Worm (Caenorhabditis elegans) whole organism, midembryonic: Measurements from ENCODE around the gene zyx-1.
A peak's percentile ranks its signal among the peaks of the same experiment; 100 is the strongest.
"Not testable (repeated sequence)": the region's sequence is repeated elsewhere in the genome, so short reads cannot be mapped to it uniquely, and the experiment has no call there.

ENCODE experiments used
- T22C8.4 ChIP-seq: fragments of 200-800 bp; sonication (Bioruptor generic); IDR thresholded peaks from 2 replicates; pipeline ENCODE4 v1.3.6; 2022; ENCODE audit warnings: missing genetic modification characterization, missing compliant biosample characterization
- cog-1 ChIP-seq: sonication (generic microtip); optimal IDR thresholded peaks from 2 replicates; lab custom pipeline; 2016; ENCODE audit warnings: missing genetic modification characterization, missing compliant biosample characterization
- flt-1 ChIP-seq: fragments of 200-800 bp; sonication (Bioruptor generic); IDR thresholded peaks from 2 replicates; pipeline ENCODE4 v1.3.6; 2022; ENCODE audit warnings: missing genetic modification characterization, missing compliant biosample characterization
- klf-2 ChIP-seq: fragments of 200-800 bp; sonication (Bioruptor generic); conservative IDR thresholded peaks from 2 replicates; pipeline ENCODE4 v1.3.6; 2022; ENCODE audit warnings: missing genetic modification reagents, missing genetic modification characterization, missing compliant biosample characterization
- med-1 ChIP-seq: sonication (generic microtip); optimal IDR thresholded peaks from 2 replicates; lab custom pipeline; 2017; ENCODE audit warnings: missing genetic modification characterization, mild to moderate bottlenecking, missing compliant biosample characterization, antibody characterized with exemption, missing genetic modification reagents; ENCODE audit not compliant: insufficient read depth
- ref-1 ChIP-seq: fragments of 200-800 bp; sonication (Bioruptor generic); conservative IDR thresholded peaks from 2 replicates; pipeline ENCODE4 v1.3.6; 2022; ENCODE audit warnings: missing genetic modification reagents, missing genetic modification characterization, missing compliant biosample characterization
- tab-1 ChIP-seq: fragments of 200-800 bp; sonication (Bioruptor generic); IDR thresholded peaks from 2 replicates; pipeline ENCODE4 v1.3.6; 2022; ENCODE audit warnings: missing genetic modification characterization, missing compliant biosample characterization
- ztf-23 ChIP-seq: fragments of 200-800 bp; sonication (Bioruptor generic); IDR thresholded peaks from 2 replicates; pipeline ENCODE4 v1.3.6; 2022; ENCODE audit warnings: missing genetic modification reagents, missing genetic modification characterization, missing compliant biosample characterization
- ztf-29 ChIP-seq: fragments of 200-800 bp; sonication (Bioruptor generic); IDR thresholded peaks from 2 replicates; pipeline ENCODE4 v1.3.6; 2022; ENCODE audit warnings: missing genetic modification reagents, missing genetic modification characterization, missing compliant biosample characterization

The zyx-1 gene

ce11 chrII:13059196-13059595 lies 2.5 kb downstream of the zyx-1 start:
- TF ChIP-seq ztf-23 (GFP tag; lab: Robert Waterston, UW), result no peak
- TF ChIP-seq ref-1 (GFP tag; lab: Robert Waterston, UW), result no peak
- TF ChIP-seq cog-1 (tag; lab: Kevin White, UChicago), result no peak
- TF ChIP-seq klf-2 (GFP tag; lab: Robert Waterston, UW), result no peak
- TF ChIP-seq T22C8.4 (GFP tag; lab: Robert Waterston, UW), result no peak
- no peak for TF ChIP-seq med-1 (GFP tag; lab: Kevin White, UChicago)
- TF ChIP-seq flt-1 (GFP tag; lab: Robert Waterston, UW), result no peak
- no peak for TF ChIP-seq ztf-29 (GFP tag; lab: Robert Waterston, UW)
- TF ChIP-seq tab-1 (GFP tag; lab: Robert Waterston, UW), result no peak

- TF ChIP-seq klf-2 (GFP tag; lab: Robert Waterston, UW) (no peak), ref-1 (GFP tag; lab: Robert Waterston, UW) (no peak)
Measured at ce11 chrII:13065251-13065650, 8.5 kb downstream of the zyx-1 start.

- TF ChIP-seq ref-1 (GFP tag; lab: Robert Waterston, UW) (no peak), ztf-23 (GFP tag; lab: Robert Waterston, UW) (no peak), flt-1 (GFP tag; lab: Robert Waterston, UW) (no peak), klf-2 (GFP tag; lab: Robert Waterston, UW) (no peak), med-1 (GFP tag; lab: Kevin White, UChicago) (no peak), tab-1 (GFP tag; lab: Robert Waterston, UW) (0 out of 2 replicates have a peak, but pooled peaks have one; percentile 21), cog-1 (tag; lab: Kevin White, UChicago) (no peak)
Measured at ce11 chrII:13066777-13067290, 10.1 kb downstream of the zyx-1 start.

ce11 chrII:13073102-13073501 lies 16.4 kb downstream of the zyx-1 start, which contains the start of gene F42G4.5:
F42G4.5 (plus strand) TSS chrII:13073480.
- TF ChIP-seq ztf-29 (GFP tag; lab: Robert Waterston, UW) (no peak), cog-1 (tag; lab: Kevin White, UChicago) (no peak)

- TF ChIP-seq T22C8.4 (GFP tag; lab: Robert Waterston, UW) (no peak), ztf-23 (GFP tag; lab: Robert Waterston, UW) (no peak), med-1 (GFP tag; lab: Kevin White, UChicago) (no peak), tab-1 (GFP tag; lab: Robert Waterston, UW) (no peak), klf-2 (GFP tag; lab: Robert Waterston, UW) (no peak), ref-1 (GFP tag; lab: Robert Waterston, UW) (no peak), ztf-29 (GFP tag; lab: Robert Waterston, UW) (no peak), flt-1 (GFP tag; lab: Robert Waterston, UW) (no peak), cog-1 (tag; lab: Kevin White, UChicago) (no peak)
Measured at ce11 chrII:13073742-13074141, 17.0 kb downstream of the zyx-1 start.

- TF ChIP-seq flt-1 (GFP tag; lab: Robert Waterston, UW) (no peak), cog-1 (tag; lab: Kevin White, UChicago) (no peak), ref-1 (GFP tag; lab: Robert Waterston, UW) (no peak), klf-2 (GFP tag; lab: Robert Waterston, UW) (no peak), med-1 (GFP tag; lab: Kevin White, UChicago) (no peak), ztf-29 (GFP tag; lab: Robert Waterston, UW) (no peak), tab-1 (GFP tag; lab: Robert Waterston, UW) (no peak), ztf-23 (GFP tag; lab: Robert Waterston, UW) (no peak), T22C8.4 (GFP tag; lab: Robert Waterston, UW) (no peak)
Measured at ce11 chrII:13076301-13076916, 19.7 kb downstream of the zyx-1 start.

- TF ChIP-seq ztf-23 (GFP tag; lab: Robert Waterston, UW), result no peak
- TF ChIP-seq ref-1 (GFP tag; lab: Robert Waterston, UW), result no peak
- no peak for TF ChIP-seq flt-1 (GFP tag; lab: Robert Waterston, UW)
- no peak for TF ChIP-seq cog-1 (tag; lab: Kevin White, UChicago)
- no peak for TF ChIP-seq klf-2 (GFP tag; lab: Robert Waterston, UW)
- TF ChIP-seq T22C8.4 (GFP tag; lab: Robert Waterston, UW), result no peak
- TF ChIP-seq tab-1 (GFP tag; lab: Robert Waterston, UW), result no peak
Measured at ce11 chrII:13077746-13078145, 21.0 kb downstream of the zyx-1 start.

ce11 chrII:13078848-13079428 lies 22.2 kb downstream of the zyx-1 start, which contains the start of gene F42G4.6:
F42G4.6 (plus strand) TSS chrII:13079378.
- TF ChIP-seq T22C8.4 (GFP tag; lab: Robert Waterston, UW), result no peak
- TF ChIP-seq ztf-29 (GFP tag; lab: Robert Waterston, UW), result no peak
- no peak for TF ChIP-seq cog-1 (tag; lab: Kevin White, UChicago)
- no peak for TF ChIP-seq ztf-23 (GFP tag; lab: Robert Waterston, UW)
- TF ChIP-seq ref-1 (GFP tag; lab: Robert Waterston, UW), result no peak
- no peak for TF ChIP-seq flt-1 (GFP tag; lab: Robert Waterston, UW)
- TF ChIP-seq klf-2 (GFP tag; lab: Robert Waterston, UW), result no peak
- no peak for TF ChIP-seq tab-1 (GFP tag; lab: Robert Waterston, UW)

ce11 chrII:13080607-13081006 lies 23.9 kb downstream of the zyx-1 start, which contains the start of gene Y81G3A.2:
Y81G3A.2 (plus strand) TSS chrII:13080907.
- not testable (repeated sequence) for TF ChIP-seq tab-1, flt-1, ztf-29 (GFP tag; lab: Robert Waterston, UW)
